Worm (Caenorhabditis elegans): ENCODE data around the gene W03H9.2.
A peak's percentile ranks its signal among the peaks of the same experiment; 100 is the strongest.

Gene W03H9.2

DNA sequence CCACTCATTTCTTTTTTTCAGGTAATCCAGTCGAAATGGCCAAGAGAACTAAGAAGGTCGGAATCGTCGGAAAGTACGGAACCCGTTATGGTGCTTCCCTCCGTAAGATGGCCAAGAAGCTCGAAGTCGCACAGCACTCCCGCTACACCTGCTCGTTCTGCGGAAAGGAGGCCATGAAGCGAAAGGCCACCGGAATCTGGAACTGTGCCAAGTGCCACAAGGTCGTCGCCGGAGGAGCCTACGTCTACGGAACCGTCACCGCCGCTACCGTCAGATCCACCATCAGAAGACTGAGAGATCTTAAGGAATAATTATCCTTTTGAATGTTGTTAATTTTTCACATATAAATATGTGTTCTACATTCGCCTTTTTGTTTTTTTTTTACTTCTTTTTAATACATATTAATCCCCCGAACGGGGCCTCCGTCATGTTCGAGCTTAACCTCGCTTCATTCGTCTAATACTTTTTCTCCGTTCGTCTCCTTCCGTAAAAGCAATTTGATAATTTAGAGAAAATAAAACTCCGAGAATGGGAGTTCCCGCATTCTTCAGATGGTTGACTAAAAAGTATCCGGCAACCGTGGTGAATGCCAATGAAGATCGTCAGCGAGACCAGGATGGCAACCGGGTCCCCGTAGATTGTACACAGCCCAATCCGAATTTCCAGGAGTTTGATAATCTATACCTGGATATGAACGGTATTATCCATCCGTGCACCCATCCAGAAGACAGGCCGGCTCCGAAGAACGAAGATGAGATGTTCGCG is 11.8 kb upstream of the W03H9.2 start, which contains the start of the genes rpl-43 and xrn-2:
TSS of gene rpl-43 (plus strand) at position 36 of the 765 bp plus-strand sequence.
TSS of gene xrn-2 (plus strand) at position 510 of the 765 bp plus-strand sequence.
- TF ChIP-seq M03D4.4 (tag; optimal IDR thresholded peaks at IDR 0.05) (no peak), nhr-2 (tag; optimal IDR thresholded peaks at IDR 0.05) (no peak), zip-8 (tag; optimal IDR thresholded peaks at IDR 0.05) (no peak), mab-5 (tag; optimal IDR thresholded peaks at IDR 0.05) (no peak), flh-1 (GFP tag; optimal IDR thresholded peaks at IDR 0.05) (no peak), lin-13 (tag; optimal IDR thresholded peaks at IDR 0.05) (no peak), lsy-2 (tag; optimal IDR thresholded peaks at IDR 0.05) (no peak), tbx-8 (GFP tag; optimal IDR thresholded peaks at IDR 0.05) (no peak), ceh-39 (tag; optimal IDR thresholded peaks at IDR 0.05) (no peak), unc-39 (tag; optimal IDR thresholded peaks at IDR 0.05) (no peak), sptf-1 (tag; optimal IDR thresholded peaks at IDR 0.05) (no peak)

DNA sequence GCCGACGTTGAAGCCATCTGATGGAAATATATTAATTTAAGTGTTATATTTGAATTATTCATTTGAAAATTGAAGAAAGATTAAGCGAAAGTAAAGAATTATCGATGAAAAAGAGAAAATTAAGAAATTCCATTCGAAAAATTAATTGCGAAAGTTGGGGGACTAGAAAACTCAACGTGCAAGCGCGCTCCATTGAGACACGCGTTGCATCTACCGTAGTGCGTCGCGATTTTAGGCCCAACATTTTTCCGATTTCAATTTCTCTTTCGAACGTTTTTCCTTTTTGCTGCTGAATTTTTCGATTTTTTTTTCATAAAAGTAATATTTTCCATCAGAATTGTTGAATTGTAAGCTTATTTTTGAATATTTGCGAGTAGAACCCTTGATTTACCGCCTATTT is 10.7 kb upstream of the W03H9.2 start, which contains the start of gene Y48B6A.1:
TSS of gene Y48B6A.1 (minus strand) at position 17 of the 400 bp plus-strand sequence.
- peak; percentile 40 for TF ChIP-seq drap-1 (GFP tag; optimal IDR thresholded peaks at IDR 0.05)
- TF ChIP-seq ham-2 (GFP tag; optimal IDR thresholded peaks at IDR 0.05) = no peak
- TF ChIP-seq ceh-39 (tag; optimal IDR thresholded peaks at IDR 0.05) = peak; percentile 96
- peak; percentile 33 for TF ChIP-seq ceh-43 (GFP tag; optimal IDR thresholded peaks at IDR 0.05)
- TF ChIP-seq elt-1 (tag; optimal IDR thresholded peaks at IDR 0.05; ENCODE audit: borderline replicate concordance, insufficient read depth) = peak; percentile 53
- TF ChIP-seq cnd-1 (tag; optimal IDR thresholded peaks at IDR 0.05) = peak; percentile 75
- TF ChIP-seq nhr-28 (tag; optimal IDR thresholded peaks at IDR 0.05) = no peak
- no peak for TF ChIP-seq sem-2 (GFP tag; optimal IDR thresholded peaks at IDR 0.05)
- peak; percentile 82 for TF ChIP-seq ceh-83 (GFP tag; optimal IDR thresholded peaks at IDR 0.05)
- peak; percentile 95 for TF ChIP-seq pha-4 (tag; optimal IDR thresholded peaks at IDR 0.05)
- no peak for TF ChIP-seq unc-39 (tag; optimal IDR thresholded peaks at IDR 0.05)
- TF ChIP-seq nhr-12 (tag; optimal IDR thresholded peaks at IDR 0.05) = no peak
- peak; percentile 37 for TF ChIP-seq M03D4.4 (tag; optimal IDR thresholded peaks at IDR 0.05)
- TF ChIP-seq mls-2 (tag; optimal IDR thresholded peaks at IDR 0.05) = peak; percentile 66
- TF ChIP-seq ces-1 (GFP tag; optimal IDR thresholded peaks at IDR 0.05) = peak; percentile 84
- peak; percentile 1 for TF ChIP-seq bed-3 (GFP tag; optimal IDR thresholded peaks at IDR 0.05)
- TF ChIP-seq mep-1 (tag; optimal IDR thresholded peaks at IDR 0.05) = peak; percentile 97
- TF ChIP-seq zip-8 (tag; optimal IDR thresholded peaks at IDR 0.05) = no peak
- peak; percentile 97 for TF ChIP-seq lsy-2 (tag; optimal IDR thresholded peaks at IDR 0.05)
- no peak for TF ChIP-seq mab-5 (tag; optimal IDR thresholded peaks at IDR 0.05)
- TF ChIP-seq lin-13 (tag; optimal IDR thresholded peaks at IDR 0.05) = peak; percentile 97
- no peak for TF ChIP-seq elt-3 (tag; optimal IDR thresholded peaks at IDR 0.05)
- no peak for TF ChIP-seq ztf-11 (tag; optimal IDR thresholded peaks at IDR 0.05)
- TF ChIP-seq hlh-1 (tag; optimal IDR thresholded peaks at IDR 0.05) = peak; percentile 93
- TF ChIP-seq nhr-76 (tag; optimal IDR thresholded peaks at IDR 0.05) = no peak
- TF ChIP-seq nhr-2 (tag; optimal IDR thresholded peaks at IDR 0.05) = peak; percentile 25
- peak; percentile 93 for TF ChIP-seq nhr-237 (tag; optimal IDR thresholded peaks at IDR 0.05)
- TF ChIP-seq tbx-8 (GFP tag; optimal IDR thresholded peaks at IDR 0.05) = no peak
- peak; percentile 35 for TF ChIP-seq unc-120 (tag; optimal IDR thresholded peaks at IDR 0.05; ENCODE audit: poor library complexity, severe bottlenecking)
- TF ChIP-seq sptf-1 (tag; optimal IDR thresholded peaks at IDR 0.05) = peak; percentile 85
- TF ChIP-seq unc-62 (GFP tag; optimal IDR thresholded peaks at IDR 0.05) = peak; percentile 33
- TF ChIP-seq blmp-1 (tag; optimal IDR thresholded peaks at IDR 0.05) = peak; percentile 40
- peak; percentile 37 for TF ChIP-seq lin-32 (GFP tag; optimal IDR thresholded peaks at IDR 0.05)
- TF ChIP-seq snpc-4 (tag; optimal IDR thresholded peaks at IDR 0.05) = no peak
- no peak for TF ChIP-seq flh-1 (GFP tag; optimal IDR thresholded peaks at IDR 0.05)

DNA sequence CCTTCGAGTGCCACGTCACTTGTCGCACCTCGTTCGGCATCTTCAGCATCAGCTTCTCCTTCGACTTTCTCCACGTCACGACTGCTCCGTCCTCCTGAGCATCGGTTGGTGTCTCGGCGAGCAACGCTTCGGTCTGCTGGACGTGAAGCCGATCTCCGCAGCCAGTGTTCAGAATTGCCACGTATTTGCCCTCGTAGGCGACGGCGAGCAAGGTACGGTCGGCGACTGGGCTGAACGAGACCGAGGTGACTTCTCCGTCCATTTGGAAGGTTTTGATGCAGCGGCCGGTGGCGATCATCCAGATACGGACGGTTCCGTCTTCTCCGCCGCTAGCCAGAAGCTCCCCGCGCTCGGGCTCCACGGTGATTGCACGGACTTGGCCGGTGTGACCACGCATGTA is 8.6 kb upstream of the W03H9.2 start:
- TF ChIP-seq drap-1 (GFP tag; optimal IDR thresholded peaks at IDR 0.05) (no peak), unc-39 (tag; optimal IDR thresholded peaks at IDR 0.05) (no peak), lsy-2 (tag; optimal IDR thresholded peaks at IDR 0.05) (no peak), ces-1 (GFP tag; optimal IDR thresholded peaks at IDR 0.05) (no peak), flh-1 (GFP tag; optimal IDR thresholded peaks at IDR 0.05) (no peak)
